Fruit fly (Drosophila melanogaster) whole organism, prepupa: ENCODE results near the gene CG5122.

Experiments used
- CG11902 ChIP-seq: fragments of 200-800 bp; sonication (Bioruptor generic); optimal IDR thresholded peaks from 3 replicates; lab custom pipeline; 2016; ENCODE audit warnings: missing biosample characterization, missing genetic modification characterization
- CG8319 ChIP-seq: fragments of 200-800 bp; sonication (Bioruptor generic); optimal IDR thresholded peaks from 3 replicates; lab custom pipeline; 2016; ENCODE audit warnings: missing biosample characterization, missing genetic modification characterization
- Hr38 ChIP-seq: sonication (Bioruptor generic); optimal IDR thresholded peaks from 2 replicates; lab custom pipeline; 2016; ENCODE audit warnings: missing biosample characterization, missing genetic modification characterization
- esn ChIP-seq: fragments of 200-800 bp; sonication (Bioruptor generic); optimal IDR thresholded peaks from 2 replicates; lab custom pipeline; 2016; ENCODE audit warnings: missing biosample characterization, mild to moderate bottlenecking, missing genetic modification characterization, moderate library complexity

dm6 chr2L:13143522-13143921, 13.1 kb downstream of the CG5122 start, which contains the start of gene CG16978:
- no peak for TF ChIP-seq CG11902 (GFP tag; lab: Kevin White, UChicago)
- TF ChIP-seq Hr38 (GFP tag; lab: Kevin White, UChicago) = no peak
- TF ChIP-seq CG8319 (GFP tag; lab: Kevin White, UChicago) = no peak
- TF ChIP-seq esn (GFP tag; lab: Kevin White, UChicago) = no peak
